Fruit fly (Drosophila melanogaster) whole organism, embryonic: ENCODE results near the gene Jhbp1.
A peak's percentile ranks its signal among the peaks of the same experiment; 100 is the strongest.

Experiments
- Atf6 ChIP-seq: fragments of 200-800 bp; sonication (Bioruptor generic); IDR thresholded peaks from 2 replicates; pipeline ENCODE4 v1.3.6; 2022; ENCODE audit warnings: missing biosample characterization, missing genetic modification characterization
- BEAF-32 ChIP-seq: fragments of 200-800 bp; sonication (Bioruptor generic); optimal IDR thresholded peaks from 3 replicates; lab custom pipeline; 2017; ENCODE audit warnings: missing biosample characterization, missing genetic modification characterization, mild to moderate bottlenecking, moderate library complexity, missing genetic modification reagents
- CG10147 ChIP-seq: fragments of 200-800 bp; sonication (Bioruptor generic); optimal IDR thresholded peaks from 2 replicates; lab custom pipeline; 2019; ENCODE audit warnings: missing biosample characterization, mild to moderate bottlenecking, missing genetic modification characterization, moderate library complexity
- CG14014 ChIP-seq: fragments of 200-800 bp; sonication (Bioruptor generic); IDR thresholded peaks from 2 replicates; pipeline ENCODE4 v1.3.6; 2022; ENCODE audit warnings: missing biosample characterization, missing genetic modification characterization
- CG14050 ChIP-seq: fragments of 200-800 bp; sonication (Bioruptor generic); IDR thresholded peaks from 3 replicates; pipeline ENCODE4 v1.3.6; 2022; ENCODE audit warnings: missing biosample characterization, missing genetic modification characterization
- CG15073 ChIP-seq: fragments of 200-800 bp; sonication (Bioruptor generic); optimal IDR thresholded peaks from 2 replicates; lab custom pipeline; 2016; ENCODE audit warnings: missing biosample characterization, missing genetic modification characterization
- CG16779 ChIP-seq: fragments of 200-800 bp; sonication (Bioruptor generic); IDR thresholded peaks from 2 replicates; pipeline ENCODE4 v1.3.6; 2022; ENCODE audit warnings: missing biosample characterization, missing genetic modification characterization
- CG17802 ChIP-seq: fragments of 200-800 bp; sonication (Bioruptor generic); optimal IDR thresholded peaks from 2 replicates; lab custom pipeline; 2018; ENCODE audit warnings: missing biosample characterization, mild to moderate bottlenecking, missing genetic modification characterization, moderate library complexity
- CG17829 ChIP-seq: fragments of 200-800 bp; optimal IDR thresholded peaks from 2 replicates; lab custom pipeline; 2019; ENCODE audit warnings: missing biosample characterization, mild to moderate bottlenecking, missing genetic modification characterization, moderate library complexity
- CG18599 ChIP-seq: fragments of 200-800 bp; sonication (Bioruptor generic); optimal IDR thresholded peaks from 3 replicates; lab custom pipeline; 2017; ENCODE audit warnings: missing biosample characterization, missing genetic modification characterization, mild to moderate bottlenecking, moderate library complexity, missing genetic modification reagents
- CG31224 ChIP-seq: fragments of 200-800 bp; sonication (Bioruptor generic); IDR thresholded peaks from 2 replicates; pipeline ENCODE4 v1.3.6; 2022; ENCODE audit warnings: missing biosample characterization, missing genetic modification characterization
- CG31441 ChIP-seq: fragments of 200-800 bp; sonication (Bioruptor generic); IDR thresholded peaks from 2 replicates; pipeline ENCODE4 v1.3.6; 2022; ENCODE audit warnings: missing biosample characterization, missing genetic modification characterization
- CG3726 ChIP-seq: fragments of 200-800 bp; sonication (Bioruptor generic); IDR thresholded peaks from 3 replicates; pipeline ENCODE4, ENCODE4 v1.3.6; 2022; ENCODE audit warnings: missing biosample characterization, missing genetic modification characterization
- CG4404 ChIP-seq: fragments of 200-800 bp; sonication (Bioruptor generic); IDR thresholded peaks from 2 replicates; pipeline ENCODE4 v1.3.6; 2022; ENCODE audit warnings: missing biosample characterization, missing genetic modification characterization
- CG7372 ChIP-seq: fragments of 200-800 bp; sonication (Bioruptor generic); IDR thresholded peaks from 2 replicates; pipeline ENCODE4 v1.3.6; 2022; ENCODE audit warnings: missing biosample characterization, missing genetic modification characterization
- CG7839 ChIP-seq: fragments of 200-800 bp; sonication (Bioruptor generic); optimal IDR thresholded peaks from 3 replicates; lab custom pipeline; 2018; ENCODE audit warnings: missing biosample characterization, mild to moderate bottlenecking, missing genetic modification characterization, moderate library complexity
- CG9437 ChIP-seq: fragments of 200-800 bp; sonication (Bioruptor generic); optimal IDR thresholded peaks from 2 replicates; lab custom pipeline; 2018; ENCODE audit warnings: missing biosample characterization, mild to moderate bottlenecking, missing genetic modification characterization
- CkIIα-i1 ChIP-seq: fragments of 200-800 bp; sonication (Bioruptor generic); IDR thresholded peaks from 2 replicates; pipeline ENCODE4 v1.3.6; 2022; ENCODE audit warnings: missing biosample characterization, missing genetic modification characterization
- CrebB ChIP-seq: fragments of 200-800 bp; sonication (Bioruptor generic); optimal IDR thresholded peaks from 3 replicates; lab custom pipeline; 2018; ENCODE audit warnings: missing biosample characterization, mild to moderate bottlenecking, missing genetic modification characterization
- Dip2 ChIP-seq: fragments of 200-800 bp; sonication (Bioruptor generic); IDR thresholded peaks from 2 replicates; pipeline ENCODE4 v1.3.6; 2022; ENCODE audit warnings: missing biosample characterization, missing genetic modification characterization
- Doc3 ChIP-seq: fragments of 200-800 bp; sonication (Bioruptor generic); IDR thresholded peaks from 3 replicates; pipeline ENCODE4 v1.3.6; 2022; ENCODE audit warnings: missing biosample characterization, missing genetic modification characterization; ENCODE audit not compliant: partially characterized antibody
- Ets65A ChIP-seq: fragments of 200-800 bp; sonication (Bioruptor generic); peaks from one replicate; lab custom pipeline; 2016; ENCODE audit warnings: missing biosample characterization, missing genetic modification characterization
- GATAe ChIP-seq: fragments of 200-800 bp; sonication (Bioruptor generic); conservative IDR thresholded peaks from 2 replicates; pipeline ENCODE4 v1.3.6; 2022; ENCODE audit warnings: missing biosample characterization, missing genetic modification characterization
- HHEX ChIP-seq: fragments of 200-800 bp; sonication (Bioruptor generic); optimal IDR thresholded peaks from 3 replicates; lab custom pipeline; 2017; ENCODE audit warnings: missing biosample characterization, mild to moderate bottlenecking, missing genetic modification characterization, missing genetic modification reagents
- HLH3B ChIP-seq: fragments of 200-800 bp; sonication (Bioruptor generic); IDR thresholded peaks from 2 replicates; pipeline ENCODE4 v1.3.6; 2022; ENCODE audit warnings: missing biosample characterization, missing genetic modification characterization
- HLH4C ChIP-seq: fragments of 200-800 bp; sonication (Bioruptor generic); IDR thresholded peaks from 3 replicates; pipeline ENCODE4 v1.3.6; 2022; ENCODE audit warnings: missing biosample characterization, missing genetic modification characterization; ENCODE audit not compliant: partially characterized antibody
- Meics ChIP-seq: fragments of 200-800 bp; sonication (Bioruptor generic); optimal IDR thresholded peaks from 2 replicates; lab custom pipeline; 2017; ENCODE audit warnings: missing biosample characterization, mild to moderate bottlenecking, missing genetic modification characterization
- Myb ChIP-seq: fragments of 200-800 bp; sonication (Bioruptor generic); optimal IDR thresholded peaks from 2 replicates; lab custom pipeline; 2016; ENCODE audit warnings: missing biosample characterization, missing genetic modification characterization
- Poxn ChIP-seq: fragments of 200-800 bp; sonication (Bioruptor generic); IDR thresholded peaks from 2 replicates; pipeline ENCODE4 v1.3.6; 2022; ENCODE audit warnings: missing biosample characterization, missing genetic modification characterization
- Rfx ChIP-seq: fragments of 200-800 bp; sonication (Bioruptor generic); IDR thresholded peaks from 2 replicates; pipeline ENCODE4 v1.3.6; 2022; ENCODE audit warnings: missing biosample characterization, missing genetic modification characterization
- YL-1 ChIP-seq: fragments of 200-800 bp; sonication (Bioruptor generic); optimal IDR thresholded peaks from 3 replicates; lab custom pipeline; 2017; ENCODE audit warnings: missing biosample characterization, mild to moderate bottlenecking, missing genetic modification characterization
- corto ChIP-seq: fragments of 200-800 bp; sonication (Bioruptor generic); optimal IDR thresholded peaks from 2 replicates; lab custom pipeline; 2016; ENCODE audit warnings: missing biosample characterization, mild to moderate bottlenecking, missing genetic modification characterization, moderate library complexity
- dan ChIP-seq: fragments of 200-800 bp; sonication (Bioruptor generic); IDR thresholded peaks from 2 replicates; pipeline ENCODE4 v1.3.6; 2022; ENCODE audit warnings: missing biosample characterization, missing genetic modification characterization
- exex ChIP-seq: fragments of 200-800 bp; sonication (Bioruptor generic); optimal IDR thresholded peaks from 4 replicates; lab custom pipeline; 2018; ENCODE audit warnings: missing biosample characterization, mild to moderate bottlenecking, missing genetic modification characterization, moderate library complexity
- hth ChIP-seq: fragments of >200 bp; optimal IDR thresholded peaks from 2 replicates; lab custom pipeline; 2017; ENCODE audit warnings: inconsistent platforms
- ken ChIP-seq: fragments of 200-800 bp; sonication (Bioruptor generic); IDR thresholded peaks from 3 replicates; pipeline ENCODE4 v1.3.6; 2022; ENCODE audit warnings: missing biosample characterization, missing genetic modification characterization
- klu ChIP-seq: fragments of 200-800 bp; sonication (Bioruptor generic); IDR thresholded peaks from 2 replicates; pipeline ENCODE4 v1.3.6; 2022; ENCODE audit warnings: missing biosample characterization, missing genetic modification characterization
- mld ChIP-seq: fragments of 200-800 bp; sonication (Bioruptor generic); IDR thresholded peaks from 3 replicates; pipeline ENCODE4 v1.3.6; 2022; ENCODE audit warnings: missing biosample characterization, missing genetic modification characterization; ENCODE audit not compliant: partially characterized antibody
- pan ChIP-seq, 4 experiments: fragments of >200 bp in 3 of 4; fragments of 200-800 bp in 1 of 4; sonication (Bioruptor generic) in 1 of 4; optimal IDR thresholded peaks in 3 of 4; IDR thresholded peaks in 1 of 4; 2 replicates each; pipeline versions ENCODE4 v1.3.6 to Lab custom; 2017 to 2022; ENCODE audit warnings: missing biosample characterization in 2 of 4, missing genetic modification characterization in 2 of 4, mixed read lengths in 1 of 4
- prd ChIP-seq, 3 experiments: fragments of >200 bp in 2 of 3; fragments of 200-800 bp in 1 of 3; sonication (Bioruptor generic) in 1 of 3; optimal IDR thresholded peaks in 2 of 3; IDR thresholded peaks in 1 of 3; 2 replicates in 2 of 3; 3 replicates in 1 of 3; pipeline versions ENCODE4 v1.3.6 to Lab custom; 2017 to 2022; ENCODE audit warnings: missing biosample characterization in 1 of 3, missing genetic modification characterization in 1 of 3
- pzg ChIP-seq: fragments of 200-800 bp; sonication (Bioruptor generic); optimal IDR thresholded peaks from 3 replicates; lab custom pipeline; 2018; ENCODE audit warnings: missing biosample characterization, mild to moderate bottlenecking, missing genetic modification characterization, moderate library complexity
- ranshi ChIP-seq: fragments of 200-800 bp; sonication (Bioruptor generic); IDR thresholded peaks from 2 replicates; pipeline ENCODE4 v1.3.6; 2022; ENCODE audit warnings: missing biosample characterization, missing genetic modification characterization
- schlank ChIP-seq: fragments of 200-800 bp; sonication (Bioruptor generic); optimal IDR thresholded peaks from 2 replicates; lab custom pipeline; 2018; ENCODE audit warnings: missing biosample characterization, mild to moderate bottlenecking, missing genetic modification characterization
- slbo ChIP-seq: fragments of 200-800 bp; sonication (Bioruptor generic); IDR thresholded peaks from 2 replicates; pipeline ENCODE4 v1.3.6; 2022; ENCODE audit warnings: missing biosample characterization, missing genetic modification characterization
- so ChIP-seq: fragments of 200-800 bp; sonication (Bioruptor generic); IDR thresholded peaks from 3 replicates; pipeline ENCODE4 v1.3.6; 2022; ENCODE audit warnings: missing biosample characterization, missing genetic modification characterization
- stc ChIP-seq: fragments of 200-800 bp; sonication (Bioruptor generic); IDR thresholded peaks from 2 replicates; pipeline ENCODE4 v1.3.6; 2022; ENCODE audit warnings: missing biosample characterization, missing genetic modification characterization
- tll ChIP-seq, 2 experiments: fragments of 200-800 bp in 1 of 2; fragments of >200 bp in 1 of 2; sonication (Bioruptor generic) in 1 of 2; optimal IDR thresholded peaks; 2 replicates each; lab custom pipeline; 2017 to 2019; ENCODE audit warnings: missing biosample characterization in 2 of 2, missing genetic modification characterization in 2 of 2, mild to moderate bottlenecking in 1 of 2, moderate library complexity in 1 of 2
- trh ChIP-seq: fragments of 200-800 bp; sonication (Bioruptor generic); optimal IDR thresholded peaks from 2 replicates; lab custom pipeline; 2016; ENCODE audit warnings: missing biosample characterization, missing genetic modification characterization
- tup ChIP-seq: fragments of 200-800 bp; sonication (Bioruptor generic); optimal IDR thresholded peaks from 2 replicates; lab custom pipeline; 2016; ENCODE audit warnings: missing biosample characterization, mild to moderate bottlenecking, missing genetic modification characterization, moderate library complexity
- zf30C ChIP-seq: fragments of 200-800 bp; sonication (Bioruptor generic); optimal IDR thresholded peaks from 3 replicates; lab custom pipeline; 2018; ENCODE audit warnings: missing biosample characterization, mild to moderate bottlenecking, missing genetic modification characterization
- zfh2 ChIP-seq: fragments of 200-800 bp; sonication (Bioruptor generic); optimal IDR thresholded peaks from 2 replicates; lab custom pipeline; 2016; ENCODE audit warnings: missing biosample characterization, missing genetic modification characterization

Gene Jhbp1

DNA sequence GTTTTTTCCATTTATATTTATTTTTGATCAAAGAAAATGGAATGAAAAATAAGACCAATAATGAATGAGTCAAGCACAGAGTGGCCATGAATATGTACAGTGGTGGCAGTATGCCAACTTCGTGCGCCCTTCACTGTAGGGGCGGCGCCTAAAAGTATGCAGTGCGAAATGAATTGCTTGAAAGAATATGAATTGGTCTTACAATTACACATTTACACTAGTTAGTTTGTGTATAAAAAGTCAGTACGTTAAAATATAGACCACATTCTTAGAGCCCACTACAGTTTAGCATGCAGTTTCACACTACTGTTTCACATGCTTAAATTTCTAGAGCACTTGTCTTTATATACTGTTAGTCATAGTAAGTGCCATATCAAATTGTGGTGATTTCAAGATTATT, 2.6 kb upstream of the Jhbp1 start (continued):
- no peak for TF ChIP-seq pan (optimal IDR thresholded peaks at IDR 0.05; lab: Kevin White, UChicago)
- TF ChIP-seq pan (GFP tag; optimal IDR thresholded peaks at IDR 0.05 in 1 of 2, IDR thresholded peaks at IDR 0.05 in 1 of 2) = peak in 1 of 2 experiments; percentile 14
- TF ChIP-seq ken (GFP tag; lab: Robert Waterston, UW) = peak; percentile 36; the same call in 1 of the 3 replicates
- TF ChIP-seq Meics (GFP tag; lab: Kevin White, UChicago) = no peak
- no peak for TF ChIP-seq YL-1 (GFP tag; lab: Kevin White, UChicago)
- TF ChIP-seq CrebB (tag; lab: Kevin White, UChicago) = no peak
- TF ChIP-seq Myb (GFP tag; lab: Kevin White, UChicago) = no peak
- no peak for TF ChIP-seq CG31441 (GFP tag; lab: Robert Waterston, UW)
- no peak for TF ChIP-seq hth (lab: Kevin White, UChicago)
- no peak for TF ChIP-seq CG3726
- TF ChIP-seq Doc3 (GFP tag; lab: Robert Waterston, UW) = no peak
- TF ChIP-seq CG17802 (tag; lab: Kevin White, UChicago) = no peak
- no peak for TF ChIP-seq so
- TF ChIP-seq BEAF-32 = no peak
- TF ChIP-seq CG18599 = no peak
- TF ChIP-seq CG31224 = no peak
- TF ChIP-seq CG14050 (GFP tag; lab: Robert Waterston, UW) = no peak
- TF ChIP-seq pzg (GFP tag; lab: Kevin White, UChicago) = no peak
- no peak for TF ChIP-seq dan (GFP tag; lab: Robert Waterston, UW)
- TF ChIP-seq trh (GFP tag; lab: Kevin White, UChicago) = no peak
- TF ChIP-seq schlank (tag; lab: Kevin White, UChicago) = no peak
- TF ChIP-seq stc (GFP tag; lab: Robert Waterston, UW) = 0 out of 2 replicates have a peak, but pooled peaks have one; percentile 21
- no peak for TF ChIP-seq CkIIα-i1
- TF ChIP-seq zfh2 = no peak
- TF ChIP-seq HLH3B (GFP tag; lab: Robert Waterston, UW) = no peak
- peak; percentile 2 for TF ChIP-seq zf30C (GFP tag; lab: Kevin White, UChicago)
- no peak for TF ChIP-seq Poxn (GFP tag; lab: Robert Waterston, UW)
- no peak for TF ChIP-seq klu (GFP tag; lab: Robert Waterston, UW)
- peak; percentile 73 for TF ChIP-seq Ets65A (GFP tag; lab: Kevin White, UChicago)
- no peak for TF ChIP-seq CG16779 (GFP tag; lab: Robert Waterston, UW)
- peak; percentile 100 for TF ChIP-seq CG15073 (GFP tag; lab: Kevin White, UChicago)
- TF ChIP-seq CG7372 (GFP tag; lab: Robert Waterston, UW) = no peak
- no peak for TF ChIP-seq Dip2 (GFP tag; lab: Robert Waterston, UW)
- TF ChIP-seq Atf6 = no peak
- no peak for TF ChIP-seq exex (tag; lab: Kevin White, UChicago)
- TF ChIP-seq CG10147 (GFP tag; lab: Kevin White, UChicago) = no peak
- TF ChIP-seq CG9437 (GFP tag; lab: Kevin White, UChicago) = no peak
- no peak for TF ChIP-seq CG17829
- TF ChIP-seq tll (GFP tag; optimal IDR thresholded peaks at IDR 0.05; lab: Kevin White, UChicago) = no peak
- TF ChIP-seq prd (optimal IDR thresholded peaks at IDR 0.05; lab: Kevin White, UChicago) = no peak
- no peak for TF ChIP-seq prd (GFP tag; IDR thresholded peaks at IDR 0.05; lab: Robert Waterston, UW)
- no peak for TF ChIP-seq CG4404 (GFP tag; lab: Robert Waterston, UW)
- TF ChIP-seq corto (GFP tag; lab: Kevin White, UChicago) = no peak
- TF ChIP-seq CG14014 (GFP tag; lab: Robert Waterston, UW) = no peak
- peak; percentile 50; the same call in 1 of the 2 replicates for TF ChIP-seq Rfx (GFP tag; lab: Robert Waterston, UW)
- no peak for TF ChIP-seq HLH4C (GFP tag; lab: Robert Waterston, UW)
- TF ChIP-seq ranshi (GFP tag; lab: Robert Waterston, UW) = no peak
- no peak for TF ChIP-seq mld (GFP tag; lab: Robert Waterston, UW)
- TF ChIP-seq CG7839 = peak; percentile 4
- TF ChIP-seq HHEX (GFP tag; lab: Kevin White, UChicago) = no peak
- TF ChIP-seq slbo (GFP tag; lab: Robert Waterston, UW) = peak; percentile 59
- TF ChIP-seq tup (GFP tag; lab: Kevin White, UChicago) = no peak
- no peak for TF ChIP-seq GATAe (GFP tag; lab: Robert Waterston, UW)
